Worm (Caenorhabditis elegans) whole organism, dauer: ENCODE measurements around the gene flp-24.

ENCODE experiments used
- unc-62 ChIP-seq: sonication (generic microtip); optimal IDR thresholded peaks from 2 replicates; lab custom pipeline; 2017; ENCODE audit warnings: missing biosample characterization, missing genetic modification reagents, missing genetic modification characterization

flp-24 gene

DNA sequence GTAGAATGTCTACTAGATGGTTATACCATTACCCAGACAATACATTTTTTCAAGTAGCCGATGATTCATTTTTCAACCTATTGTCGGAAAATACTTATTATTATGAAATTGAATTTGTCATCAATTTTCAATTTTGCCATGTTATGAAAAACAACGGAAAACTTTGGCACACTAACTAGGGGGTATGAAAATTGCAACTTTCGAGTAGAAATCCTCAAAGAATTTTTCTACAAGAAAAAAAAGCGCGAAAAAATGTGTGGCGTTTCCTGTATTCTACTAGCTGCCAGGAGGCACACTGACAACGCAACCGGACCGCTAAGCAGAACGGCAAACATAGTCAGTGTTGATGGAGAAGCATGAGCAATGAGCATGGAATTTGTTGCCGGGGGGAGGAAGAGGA is 29.5 kb downstream of the flp-24 start:
- TF ChIP-seq unc-62: no peak

DNA sequence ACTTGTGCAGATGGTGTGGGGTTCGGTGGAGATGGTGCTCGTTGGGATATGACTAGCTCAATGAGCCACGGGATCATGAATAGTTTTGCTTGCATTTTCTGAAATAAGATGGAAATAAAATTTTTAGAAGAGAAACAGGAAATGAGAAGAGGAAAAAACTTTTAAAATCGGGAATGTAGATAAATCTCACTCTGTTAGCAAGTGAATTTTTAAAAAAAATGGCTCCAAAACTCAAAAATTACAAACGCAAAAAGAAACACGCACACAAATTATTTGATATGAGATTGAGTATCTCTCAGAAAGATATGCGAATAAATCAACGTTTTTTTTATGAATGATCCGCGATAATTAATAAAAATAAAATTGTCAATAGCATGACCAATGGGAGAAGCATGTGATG is 33.1 kb downstream of the flp-24 start, which contains the start of gene T17H7.7:
Gene T17H7.7, minus strand, starts transcription at position 101 of the 400 bp plus-strand sequence.
- no peak for TF ChIP-seq unc-62

DNA sequence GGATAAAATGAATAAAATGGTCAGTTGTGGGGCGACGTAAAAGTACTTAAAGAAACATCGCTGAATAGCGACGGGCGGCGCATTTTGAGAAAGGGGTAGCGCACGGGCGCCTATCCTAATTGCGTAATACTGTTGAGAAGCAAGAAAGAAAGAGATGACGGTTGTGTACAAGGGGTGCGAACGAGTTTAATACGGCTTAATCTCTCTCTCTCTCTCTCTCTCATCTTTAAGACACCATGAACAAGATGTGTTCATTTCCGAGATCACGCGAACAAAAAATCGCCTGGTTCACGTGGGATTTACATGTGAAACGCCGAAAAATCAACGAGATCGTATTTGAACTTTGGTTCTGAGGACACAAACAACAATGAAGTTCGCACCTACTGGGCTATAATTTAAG is 34.8 kb downstream of the flp-24 start:
- no peak for TF ChIP-seq unc-62

DNA sequence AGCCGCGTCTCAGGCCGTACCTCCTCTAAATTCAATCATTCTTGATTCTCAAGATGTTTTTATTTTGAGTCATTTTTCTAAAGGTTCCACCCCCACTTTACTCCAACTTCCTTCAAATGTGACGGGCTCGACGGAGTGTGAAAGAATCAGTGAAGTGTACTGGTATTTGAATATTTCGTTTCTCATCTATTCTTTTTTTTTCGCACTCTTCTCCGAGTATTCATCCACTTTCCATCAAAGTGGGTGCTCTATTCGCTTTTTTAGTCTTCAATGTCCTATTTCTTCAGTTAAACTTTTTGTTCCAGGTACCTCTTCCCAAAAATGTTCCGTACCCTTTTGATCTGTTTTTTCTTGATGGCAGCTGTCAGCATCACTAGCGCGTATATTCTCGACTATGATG is 36.6 kb downstream of the flp-24 start, which contains the start of gene nlp-52:
Gene nlp-52, plus strand, starts transcription at position 301 of the 400 bp plus-strand sequence.
- TF ChIP-seq unc-62: no peak

DNA sequence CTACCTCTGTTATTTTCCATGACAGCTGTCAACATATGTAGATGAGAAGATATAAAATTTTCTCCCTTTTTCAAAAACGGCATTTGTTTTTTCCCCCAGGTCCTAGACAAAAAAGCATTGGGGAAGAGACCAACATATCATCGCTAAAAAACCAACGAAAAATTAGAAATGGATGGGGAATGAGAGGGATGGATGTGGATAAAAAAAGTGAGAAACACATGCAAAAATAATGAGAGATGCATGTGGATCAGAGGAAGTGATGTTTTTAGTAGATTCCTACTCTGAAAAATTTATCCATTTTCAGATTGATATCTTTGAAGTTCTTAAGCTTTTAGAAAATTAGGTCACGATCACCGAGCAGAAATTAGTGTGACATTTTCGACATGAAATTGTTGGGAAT is 37.6 kb downstream of the flp-24 start:
- no peak for TF ChIP-seq unc-62

DNA sequence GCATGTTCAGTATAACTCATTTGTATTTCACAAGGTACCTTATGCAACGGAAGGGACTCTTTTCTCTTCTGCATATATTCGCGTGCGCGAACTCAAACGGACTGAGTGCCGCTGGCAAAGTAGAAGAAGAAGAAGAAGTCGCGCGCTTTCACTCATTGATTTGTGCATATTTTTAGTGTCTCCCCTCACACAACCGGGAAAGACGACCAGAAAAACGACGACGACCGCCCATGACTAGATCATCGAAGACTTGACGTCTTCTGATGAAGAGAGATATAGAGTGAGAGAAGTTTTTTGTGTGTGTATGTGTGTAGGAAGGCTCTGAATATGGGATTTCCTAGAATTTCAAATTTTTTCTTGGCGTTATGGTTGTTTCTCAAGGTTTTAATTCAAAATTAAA is 39.5 kb downstream of the flp-24 start:
- no peak for TF ChIP-seq unc-62

DNA sequence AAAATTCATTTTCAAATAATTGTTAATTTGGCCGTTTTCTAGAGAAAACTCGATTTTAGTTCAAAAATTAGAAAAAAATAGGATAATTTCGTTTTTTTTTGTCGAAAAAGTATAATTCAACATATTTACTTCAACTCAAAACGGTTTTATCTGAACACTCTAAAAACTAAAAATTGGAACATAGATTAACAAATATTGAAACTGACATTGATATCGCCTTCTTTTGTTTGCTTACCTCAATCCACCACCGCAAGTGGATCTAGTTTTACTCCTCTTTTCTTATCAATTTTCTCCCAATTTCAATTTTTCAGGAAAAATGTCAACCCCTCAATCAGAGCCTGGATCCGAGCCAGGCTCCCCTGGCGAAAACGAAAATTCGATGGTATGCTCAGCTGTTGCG is 40.0 kb downstream of the flp-24 start, which contains the start of gene ptl-1:
Gene ptl-1, plus strand, starts transcription at position 301 of the 400 bp plus-strand sequence.
- no peak for TF ChIP-seq unc-62

DNA sequence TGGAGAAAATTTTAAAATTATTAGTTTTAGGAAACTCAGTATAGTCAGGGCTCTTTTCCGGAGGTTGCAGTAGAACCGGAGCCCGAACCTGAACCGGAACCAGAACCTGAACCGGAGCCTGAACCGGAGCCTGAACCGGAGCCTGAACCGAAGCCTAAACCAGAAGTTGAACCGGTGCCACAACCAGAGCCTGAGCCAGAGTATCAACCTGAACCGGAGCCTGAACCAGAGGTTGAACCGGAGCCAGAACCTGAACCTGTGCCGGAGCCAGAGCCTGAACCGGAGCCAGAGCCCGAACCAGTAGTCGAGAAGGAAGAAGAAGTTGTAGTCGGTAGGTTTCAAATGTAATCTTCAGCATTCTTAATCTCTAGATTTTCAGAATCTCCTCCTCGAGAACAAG is 43.6 kb downstream of the flp-24 start:
- TF ChIP-seq unc-62: no peak

DNA sequence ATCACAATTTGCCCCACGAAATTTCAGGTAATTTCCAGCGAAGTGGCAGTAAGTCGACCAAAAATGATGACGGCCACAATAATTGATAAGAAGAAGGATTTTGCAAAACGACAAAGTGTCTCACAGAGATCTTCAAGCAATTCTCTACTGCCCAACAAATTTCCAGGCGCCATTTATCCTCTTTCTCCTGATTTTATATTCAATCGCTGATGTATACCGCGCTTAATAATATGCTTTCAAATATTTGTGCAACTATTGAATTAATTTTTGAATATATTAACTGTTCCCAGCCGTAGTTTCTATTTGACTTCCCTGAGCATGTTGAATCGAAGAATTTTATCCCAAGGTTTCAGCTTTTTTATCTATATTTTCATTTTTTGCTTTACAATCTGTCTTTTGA is 46.0 kb downstream of the flp-24 start, which contains the start of gene tpst-2:
Gene tpst-2, plus strand, starts transcription at position 301 of the 400 bp plus-strand sequence.
- TF ChIP-seq unc-62: no peak

DNA sequence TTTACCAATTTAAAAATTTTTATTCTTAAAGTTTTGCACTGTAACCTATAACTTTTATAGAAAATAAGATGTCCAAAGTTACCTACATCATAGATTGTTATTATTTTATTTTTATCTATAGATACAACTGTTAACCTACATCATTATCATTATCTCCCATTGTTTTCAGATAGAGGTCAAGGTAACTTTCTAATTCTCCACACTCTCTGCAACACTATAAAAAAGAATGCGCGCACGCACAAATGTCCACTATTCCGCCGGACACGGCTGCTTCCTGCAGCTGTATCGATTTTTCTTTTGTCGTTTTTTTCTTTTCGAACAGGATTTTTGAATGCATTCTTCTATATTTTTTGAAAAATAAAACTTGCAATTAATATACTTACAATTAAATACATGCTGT is 47.8 kb downstream of the flp-24 start:
- no peak for TF ChIP-seq unc-62

DNA sequence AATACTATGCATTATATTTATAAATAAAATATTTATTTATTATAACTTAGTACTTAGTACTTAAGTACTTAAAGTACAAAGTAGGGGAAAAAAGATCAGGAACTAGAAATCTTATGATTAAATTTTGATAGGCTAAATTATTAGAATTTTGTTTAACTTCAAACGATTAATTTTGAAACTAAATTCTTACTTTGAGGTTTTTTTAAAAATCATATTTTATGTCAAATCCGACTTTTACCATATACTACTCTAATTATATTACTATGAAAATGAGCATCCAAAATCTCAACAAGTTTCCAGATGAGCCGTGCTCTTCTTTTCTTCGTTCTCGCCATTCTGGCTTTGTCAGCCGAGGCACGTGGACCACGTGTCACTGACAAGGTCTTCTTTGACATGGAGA is 48.2 kb downstream of the flp-24 start, which contains the start of gene cyn-6:
Gene cyn-6, plus strand, starts transcription at position 301 of the 400 bp plus-strand sequence.
- no peak for TF ChIP-seq unc-62

DNA sequence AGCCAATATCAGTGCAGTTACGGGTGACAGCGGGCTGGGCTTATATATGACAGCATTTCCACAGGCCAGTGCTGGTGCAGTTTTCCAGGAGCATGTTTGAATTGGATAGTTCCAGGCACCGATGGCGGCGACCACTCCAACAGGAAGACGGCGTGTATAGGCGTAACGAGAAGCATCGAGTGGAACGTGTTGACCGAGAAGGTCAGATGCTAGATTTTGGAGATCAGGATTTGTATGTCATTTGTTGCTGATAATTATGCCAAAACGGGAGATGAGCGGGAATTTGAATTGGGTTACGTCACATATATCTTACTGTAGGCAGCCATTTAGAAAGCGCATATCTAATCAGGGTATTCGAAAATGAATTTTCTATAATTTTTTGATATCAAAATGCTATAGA is 50.5 kb downstream of the flp-24 start:
- no peak for TF ChIP-seq unc-62
